Worm (Caenorhabditis elegans): Measurements from ENCODE around the gene nspg-3.

The nspg-3 gene

ce11 chrII:6139484-6139883, 47.9 kb downstream of the nspg-3 start:
- TF ChIP-seq R02D3.7 (tag; optimal IDR thresholded peaks at IDR 0.05) (no peak), skn-1 (tag; optimal IDR thresholded peaks at IDR 0.05) (no peak), eor-1 (tag; optimal IDR thresholded peaks at IDR 0.05) (no peak), pha-4 (tag; optimal IDR thresholded peaks at IDR 0.05) (no peak), nfya-1 (tag; optimal IDR thresholded peaks at IDR 0.05; ENCODE audit: insufficient read depth) (no peak), nhr-12 (tag; optimal IDR thresholded peaks at IDR 0.05) (no peak), nhr-67 (tag; optimal IDR thresholded peaks at IDR 0.05) (no peak), fkh-2 (tag; optimal IDR thresholded peaks at IDR 0.05) (no peak)
